Fruit fly (Drosophila melanogaster) whole organism, embryonic: ENCODE measurements around the gene CG11655.

Experiments used
- Asciz ChIP-seq: fragments of 200-800 bp; sonication (Bioruptor generic); optimal IDR thresholded peaks from 2 replicates; lab custom pipeline; 2017; ENCODE audit warnings: missing biosample characterization, mild to moderate bottlenecking, missing genetic modification characterization, missing genetic modification reagents
- B-H2 ChIP-seq: fragments of 200-800 bp; sonication (Bioruptor generic); optimal IDR thresholded peaks from 2 replicates; lab custom pipeline; 2018; ENCODE audit warnings: missing biosample characterization, mild to moderate bottlenecking, missing genetic modification characterization
- Bgb ChIP-seq: fragments of 200-800 bp; sonication (Bioruptor generic); IDR thresholded peaks from 2 replicates; pipeline ENCODE4 v1.3.6; 2022; ENCODE audit warnings: missing biosample characterization, missing genetic modification characterization; ENCODE audit not compliant: partially characterized antibody
- CG13123 ChIP-seq: fragments of 200-800 bp; sonication (Bioruptor generic); optimal IDR thresholded peaks from 2 replicates; lab custom pipeline; 2016; ENCODE audit warnings: missing biosample characterization, missing genetic modification characterization
- CG13287 ChIP-seq: fragments of 200-800 bp; sonication (Bioruptor generic); IDR thresholded peaks from 2 replicates; pipeline ENCODE4 v1.3.6; 2022; ENCODE audit warnings: missing biosample characterization, missing genetic modification characterization; ENCODE audit not compliant: partially characterized antibody
- CG14014 ChIP-seq: fragments of 200-800 bp; sonication (Bioruptor generic); IDR thresholded peaks from 2 replicates; pipeline ENCODE4 v1.3.6; 2022; ENCODE audit warnings: missing biosample characterization, missing genetic modification characterization
- CG15073 ChIP-seq: fragments of 200-800 bp; sonication (Bioruptor generic); optimal IDR thresholded peaks from 2 replicates; lab custom pipeline; 2016; ENCODE audit warnings: missing biosample characterization, missing genetic modification characterization
- CG1602 ChIP-seq: fragments of 200-800 bp; sonication (Bioruptor generic); optimal IDR thresholded peaks from 3 replicates; lab custom pipeline; 2016; ENCODE audit warnings: missing biosample characterization, missing genetic modification characterization
- CG16813 ChIP-seq: fragments of 200-800 bp; sonication (Bioruptor generic); IDR thresholded peaks from 3 replicates; pipeline ENCODE4 v1.3.6; 2022; ENCODE audit warnings: missing biosample characterization, missing genetic modification characterization; ENCODE audit not compliant: partially characterized antibody
- CG17829 ChIP-seq: fragments of 200-800 bp; optimal IDR thresholded peaks from 2 replicates; lab custom pipeline; 2019; ENCODE audit warnings: missing biosample characterization, mild to moderate bottlenecking, missing genetic modification characterization, moderate library complexity
- CG32532 ChIP-seq: fragments of 200-800 bp; sonication (Bioruptor generic); IDR thresholded peaks from 2 replicates; pipeline ENCODE4 v1.3.6; 2022; ENCODE audit warnings: missing biosample characterization, missing genetic modification characterization
- CG3726 ChIP-seq: fragments of 200-800 bp; sonication (Bioruptor generic); IDR thresholded peaks from 3 replicates; pipeline ENCODE4, ENCODE4 v1.3.6; 2022; ENCODE audit warnings: missing biosample characterization, missing genetic modification characterization
- CG3838 ChIP-seq: fragments of 200-800 bp; sonication (Bioruptor generic); optimal IDR thresholded peaks from 3 replicates; lab custom pipeline; 2016; ENCODE audit warnings: missing biosample characterization, missing genetic modification characterization
- CG43689 ChIP-seq: fragments of 200-800 bp; sonication (Bioruptor generic); IDR thresholded peaks from 2 replicates; pipeline ENCODE4 v1.3.6; 2022; ENCODE audit warnings: missing biosample characterization, missing genetic modification characterization
- CG5245 ChIP-seq: fragments of 200-800 bp; sonication (Bioruptor generic); optimal IDR thresholded peaks from 3 replicates; lab custom pipeline; 2016; ENCODE audit warnings: missing biosample characterization, missing genetic modification characterization
- CG6813 ChIP-seq: fragments of 200-800 bp; sonication (Bioruptor generic); optimal IDR thresholded peaks from 2 replicates; lab custom pipeline; 2017; ENCODE audit warnings: missing biosample characterization, missing genetic modification characterization, mild to moderate bottlenecking, moderate library complexity, missing genetic modification reagents
- CG7839 ChIP-seq: fragments of 200-800 bp; sonication (Bioruptor generic); optimal IDR thresholded peaks from 3 replicates; lab custom pipeline; 2018; ENCODE audit warnings: missing biosample characterization, mild to moderate bottlenecking, missing genetic modification characterization, moderate library complexity
- CG8944 ChIP-seq: fragments of 200-800 bp; sonication (Bioruptor generic); optimal IDR thresholded peaks from 3 replicates; lab custom pipeline; 2016; ENCODE audit warnings: missing biosample characterization, missing genetic modification characterization
- Dref ChIP-seq: fragments of 200-800 bp; sonication (Bioruptor generic); IDR thresholded peaks from 2 replicates; pipeline ENCODE4 v1.3.6; 2022; ENCODE audit warnings: missing biosample characterization, missing genetic modification characterization
- Ets97D ChIP-seq: fragments of 200-800 bp; sonication (Bioruptor generic); optimal IDR thresholded peaks from 3 replicates; lab custom pipeline; 2016; ENCODE audit warnings: missing biosample characterization, missing genetic modification characterization
- Gug ChIP-seq: fragments of 200-800 bp; sonication (Bioruptor generic); IDR thresholded peaks from 4 replicates; pipeline ENCODE4 v1.3.6; 2022; ENCODE audit warnings: missing biosample characterization, missing genetic modification characterization
- HLH54F ChIP-seq: fragments of 200-800 bp; sonication (Bioruptor generic); optimal IDR thresholded peaks from 3 replicates; lab custom pipeline; 2016; ENCODE audit warnings: missing biosample characterization, missing genetic modification characterization
- Hand ChIP-seq: fragments of 200-800 bp; sonication (Bioruptor generic); optimal IDR thresholded peaks from 2 replicates; lab custom pipeline; 2017; ENCODE audit warnings: mild to moderate bottlenecking, missing biosample characterization, missing genetic modification reagents, missing genetic modification characterization
- Mad ChIP-seq: fragments of 200-800 bp; sonication (Bioruptor generic); optimal IDR thresholded peaks from 2 replicates; lab custom pipeline; 2016; ENCODE audit warnings: missing biosample characterization, missing genetic modification characterization
- Nf-YB ChIP-seq: fragments of 200-800 bp; sonication (Bioruptor generic); optimal IDR thresholded peaks from 3 replicates; lab custom pipeline; 2019; ENCODE audit warnings: missing biosample characterization, mild to moderate bottlenecking, missing genetic modification characterization, moderate library complexity
- Optix ChIP-seq: fragments of 200-800 bp; sonication (Bioruptor generic); IDR thresholded peaks from 3 replicates; pipeline ENCODE4 v1.3.6; 2022; ENCODE audit warnings: missing biosample characterization, missing genetic modification characterization
- Six4 ChIP-seq: fragments of 200-800 bp; sonication (Bioruptor generic); optimal IDR thresholded peaks from 2 replicates; lab custom pipeline; 2016; ENCODE audit warnings: missing biosample characterization, missing genetic modification characterization
- Sox100B ChIP-seq: fragments of 200-800 bp; sonication (Bioruptor generic); optimal IDR thresholded peaks from 3 replicates; lab custom pipeline; 2018; ENCODE audit warnings: missing biosample characterization, mild to moderate bottlenecking, missing genetic modification characterization
- abd-A ChIP-seq: fragments of 200-800 bp; sonication (Bioruptor generic); optimal IDR thresholded peaks from 3 replicates; lab custom pipeline; 2019; ENCODE audit warnings: missing biosample characterization, mild to moderate bottlenecking, missing genetic modification characterization, moderate library complexity
- ap ChIP-seq: fragments of 200-800 bp; sonication (Bioruptor generic); IDR thresholded peaks from 2 replicates; pipeline ENCODE4 v1.3.6; 2022; ENCODE audit warnings: missing biosample characterization, missing genetic modification characterization
- dan ChIP-seq: fragments of 200-800 bp; sonication (Bioruptor generic); IDR thresholded peaks from 2 replicates; pipeline ENCODE4 v1.3.6; 2022; ENCODE audit warnings: missing biosample characterization, missing genetic modification characterization
- en ChIP-seq: fragments of 200-800 bp; sonication (Bioruptor generic); optimal IDR thresholded peaks from 2 replicates; lab custom pipeline; 2016; ENCODE audit warnings: missing biosample characterization, missing genetic modification characterization
- inv ChIP-seq: fragments of 200-800 bp; sonication (Bioruptor generic); IDR thresholded peaks from 2 replicates; pipeline ENCODE4 v1.3.6; 2022; ENCODE audit warnings: missing biosample characterization, missing genetic modification characterization; ENCODE audit not compliant: partially characterized antibody
- kah ChIP-seq: fragments of 200-800 bp; sonication (Bioruptor generic); optimal IDR thresholded peaks from 2 replicates; lab custom pipeline; 2018; ENCODE audit warnings: missing biosample characterization, mild to moderate bottlenecking, missing genetic modification characterization
- knrl ChIP-seq: fragments of 200-800 bp; sonication (Bioruptor generic); IDR thresholded peaks from 3 replicates; pipeline ENCODE4 v1.3.6; 2022; ENCODE audit warnings: missing biosample characterization, missing genetic modification characterization; ENCODE audit not compliant: partially characterized antibody
- maf-S ChIP-seq: fragments of 200-800 bp; sonication (Bioruptor generic); optimal IDR thresholded peaks from 2 replicates; lab custom pipeline; 2016; ENCODE audit warnings: missing biosample characterization, missing genetic modification characterization
- nerfin-2 ChIP-seq: fragments of 200-800 bp; sonication (Bioruptor generic); IDR thresholded peaks from 2 replicates; pipeline ENCODE4 v1.3.6; 2022; ENCODE audit warnings: missing biosample characterization, missing genetic modification characterization; ENCODE audit not compliant: partially characterized antibody
- pho ChIP-seq: fragments of 200-800 bp; sonication (Bioruptor generic); optimal IDR thresholded peaks from 2 replicates; lab custom pipeline; 2016; ENCODE audit warnings: missing biosample characterization, missing genetic modification characterization
- prd ChIP-seq, 3 experiments: fragments of >200 bp in 2 of 3; fragments of 200-800 bp in 1 of 3; sonication (Bioruptor generic) in 1 of 3; optimal IDR thresholded peaks in 2 of 3; IDR thresholded peaks in 1 of 3; 2 replicates in 2 of 3; 3 replicates in 1 of 3; pipeline versions ENCODE4 v1.3.6 to Lab custom; 2017 to 2022; ENCODE audit warnings: missing biosample characterization in 1 of 3, missing genetic modification characterization in 1 of 3
- ranshi ChIP-seq: fragments of 200-800 bp; sonication (Bioruptor generic); IDR thresholded peaks from 2 replicates; pipeline ENCODE4 v1.3.6; 2022; ENCODE audit warnings: missing biosample characterization, missing genetic modification characterization
- ro ChIP-seq: fragments of 200-800 bp; sonication (Bioruptor generic); IDR thresholded peaks from 2 replicates; pipeline ENCODE4 v1.3.6; 2022; ENCODE audit warnings: missing biosample characterization, missing genetic modification characterization
- sim ChIP-seq: fragments of 200-800 bp; sonication (Bioruptor generic); IDR thresholded peaks from 2 replicates; pipeline ENCODE4 v1.3.6; 2022; ENCODE audit warnings: missing biosample characterization, missing genetic modification characterization
- slou ChIP-seq: fragments of 200-800 bp; sonication (Bioruptor generic); optimal IDR thresholded peaks from 3 replicates; lab custom pipeline; 2016; ENCODE audit warnings: missing biosample characterization, missing genetic modification characterization
- sna ChIP-seq: fragments of 200-800 bp; sonication (Bioruptor generic); IDR thresholded peaks from 2 replicates; pipeline ENCODE4 v1.3.6; 2022; ENCODE audit warnings: missing biosample characterization, missing genetic modification characterization; ENCODE audit not compliant: partially characterized antibody
- tio ChIP-seq: fragments of 200-800 bp; sonication (Bioruptor generic); optimal IDR thresholded peaks from 2 replicates; lab custom pipeline; 2017; ENCODE audit warnings: missing biosample characterization, missing genetic modification characterization, inconsistent platforms
- toy ChIP-seq: fragments of 200-800 bp; sonication (Bioruptor generic); IDR thresholded peaks from 2 replicates; pipeline ENCODE4 v1.3.6; 2022; ENCODE audit warnings: missing biosample characterization, missing genetic modification characterization
- trem ChIP-seq: fragments of 200-800 bp; optimal IDR thresholded peaks from 3 replicates; lab custom pipeline; 2019; ENCODE audit warnings: missing biosample characterization, mild to moderate bottlenecking, missing genetic modification characterization, moderate library complexity
- trh ChIP-seq: fragments of 200-800 bp; sonication (Bioruptor generic); optimal IDR thresholded peaks from 2 replicates; lab custom pipeline; 2016; ENCODE audit warnings: missing biosample characterization, missing genetic modification characterization
- ttk ChIP-seq: fragments of 200-800 bp; sonication (Bioruptor generic); IDR thresholded peaks from 2 replicates; pipeline ENCODE4 v2.1.2; 2022; ENCODE audit warnings: missing biosample characterization, missing genetic modification characterization
- vvl ChIP-seq: fragments of 200-800 bp; sonication (Bioruptor generic); IDR thresholded peaks from 2 replicates; pipeline ENCODE4 v1.3.6; 2022; ENCODE audit warnings: missing biosample characterization, missing genetic modification characterization
- wdn ChIP-seq: fragments of 200-800 bp; sonication (Bioruptor generic); IDR thresholded peaks from 2 replicates; pipeline ENCODE4 v1.3.6; 2022; ENCODE audit warnings: missing biosample characterization, missing genetic modification characterization

Gene CG11655

DNA sequence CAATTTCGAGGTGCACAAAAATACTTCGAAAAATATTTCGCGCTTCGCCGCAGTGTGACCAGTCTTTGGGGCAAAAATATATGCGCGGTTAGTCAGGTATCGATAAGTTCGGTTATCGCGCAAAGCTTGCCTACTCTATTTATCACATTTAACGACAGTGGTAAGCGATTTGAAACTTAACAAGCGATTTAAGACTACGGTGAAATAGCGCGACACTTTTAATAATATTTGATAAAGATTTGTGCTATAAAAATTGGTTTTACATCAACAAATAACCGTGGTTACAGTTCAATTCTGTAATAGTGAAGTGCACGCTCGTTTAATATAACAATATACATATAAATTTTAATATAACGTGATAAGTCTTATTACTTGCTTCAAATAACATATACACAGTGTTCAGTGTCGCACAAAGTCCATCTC, 22.1 kb downstream of the CG11655 start, which contains the start of gene mh (continued):
- TF ChIP-seq maf-S (GFP tag; lab: Kevin White, UChicago) (no peak), sna (GFP tag; lab: Robert Waterston, UW) (no peak), Gug (GFP tag; lab: Robert Waterston, UW) (no peak; the same call in 3 of the 4 replicates), inv (peak; percentile 50; the same call in 1 of the 2 replicates), CG17829 (tag; lab: Kevin White, UChicago) (peak; percentile 9), CG13123 (GFP tag; lab: Kevin White, UChicago) (no peak), Sox100B (GFP tag; lab: Kevin White, UChicago) (no peak), CG5245 (GFP tag; lab: Kevin White, UChicago) (peak; percentile 16), CG16813 (GFP tag; lab: Robert Waterston, UW) (peak; percentile 66), wdn (GFP tag; lab: Robert Waterston, UW) (no peak), Six4 (GFP tag; lab: Kevin White, UChicago) (no peak), ap (GFP tag; lab: Robert Waterston, UW) (no peak), B-H2 (GFP tag; lab: Kevin White, UChicago) (no peak), CG1602 (no peak), trem (tag; lab: Kevin White, UChicago) (peak; percentile 9), trh (no peak), CG43689 (GFP tag; lab: Robert Waterston, UW) (no peak), CG7839 (tag; lab: Kevin White, UChicago) (no peak), CG8944 (GFP tag; lab: Kevin White, UChicago) (no peak), vvl (GFP tag; lab: Robert Waterston, UW) (peak; percentile 15; the same call in 1 of the 2 replicates), abd-A (tag; lab: Kevin White, UChicago) (no peak), CG15073 (no peak), ranshi (no peak), toy (GFP tag; lab: Robert Waterston, UW) (no peak), Bgb (GFP tag; lab: Robert Waterston, UW) (peak; percentile 60), Asciz (no peak), en (GFP tag; lab: Kevin White, UChicago) (no peak), pho (GFP tag; lab: Kevin White, UChicago) (no peak), dan (GFP tag; lab: Robert Waterston, UW) (no peak), CG32532 (GFP tag; lab: Robert Waterston, UW) (no peak), CG3726 (no peak), Ets97D (GFP tag; lab: Kevin White, UChicago) (peak; percentile 43), CG14014 (no peak), kah (GFP tag; lab: Kevin White, UChicago) (no peak), CG3838 (GFP tag; lab: Kevin White, UChicago) (no peak), ro (GFP tag; lab: Robert Waterston, UW) (no peak), nerfin-2 (GFP tag; lab: Robert Waterston, UW) (no peak; the same call in 1 of the 2 replicates), CG13287 (GFP tag; lab: Robert Waterston, UW) (peak; percentile 73), Mad (GFP tag; lab: Kevin White, UChicago) (no peak), Optix (GFP tag; lab: Robert Waterston, UW) (no peak), HLH54F (GFP tag; lab: Kevin White, UChicago) (no peak), Hand (GFP tag; lab: Kevin White, UChicago) (no peak), prd (optimal IDR thresholded peaks at IDR 0.05; lab: Kevin White, UChicago) (no peak), prd (GFP tag; IDR thresholded peaks at IDR 0.05; lab: Robert Waterston, UW) (0 out of 3 replicates have a peak, but pooled peaks have one; percentile 31), sim (GFP tag; lab: Robert Waterston, UW) (no peak), Dref (GFP tag; lab: Robert Waterston, UW) (peak; percentile 80), CG6813 (GFP tag; lab: Kevin White, UChicago) (no peak), slou (GFP tag; lab: Kevin White, UChicago) (no peak), ttk (GFP tag; lab: Robert Waterston, UW) (no peak), tio (no peak), knrl (peak; percentile 59), Nf-YB (GFP tag; lab: Kevin White, UChicago) (no peak)
